Fruit fly (Drosophila melanogaster) whole organism, pupa: Measurements from ENCODE around the gene pyd.

Source experiments
- CG10348 ChIP-seq: fragments of 200-800 bp; sonication (Bioruptor generic); IDR thresholded peaks from 2 replicates; pipeline ENCODE4 v1.3.6; 2022; ENCODE audit warnings: missing biosample characterization, missing genetic modification characterization
- CG12605 ChIP-seq: fragments of 200-800 bp; sonication (Bioruptor generic); IDR thresholded peaks from 2 replicates; pipeline ENCODE4 v1.3.6; 2022; ENCODE audit warnings: missing biosample characterization, missing genetic modification characterization
- CG13204 ChIP-seq: fragments of 200-800 bp; sonication (Bioruptor generic); optimal IDR thresholded peaks from 2 replicates; lab custom pipeline; 2018; ENCODE audit warnings: missing biosample characterization, mild to moderate bottlenecking, missing genetic modification characterization, moderate library complexity
- CG14655 ChIP-seq: fragments of 200-800 bp; sonication (Bioruptor generic); optimal IDR thresholded peaks from 3 replicates; lab custom pipeline; 2017; ENCODE audit warnings: mild to moderate bottlenecking, missing biosample characterization, missing genetic modification reagents, missing genetic modification characterization
- CG15710 ChIP-seq: fragments of 200-800 bp; sonication (Bioruptor generic); optimal IDR thresholded peaks from 2 replicates; lab custom pipeline; 2018; ENCODE audit warnings: missing biosample characterization, mild to moderate bottlenecking, missing genetic modification characterization, moderate library complexity
- CG17806 ChIP-seq: fragments of 200-800 bp; sonication (Bioruptor generic); optimal IDR thresholded peaks from 2 replicates; lab custom pipeline; 2018; ENCODE audit warnings: missing biosample characterization, mild to moderate bottlenecking, missing genetic modification characterization, moderate library complexity
- CG32121 ChIP-seq: fragments of 200-800 bp; sonication (Bioruptor generic); IDR thresholded peaks from 2 replicates; pipeline ENCODE4 v1.3.6; 2022; ENCODE audit warnings: missing biosample characterization, missing genetic modification characterization
- CG34367 ChIP-seq: fragments of 200-800 bp; sonication (Bioruptor generic); optimal IDR thresholded peaks from 2 replicates; lab custom pipeline; 2018; ENCODE audit warnings: missing biosample characterization, mild to moderate bottlenecking, missing genetic modification characterization
- CG4496 ChIP-seq: fragments of 200-800 bp; sonication (Bioruptor generic); IDR thresholded peaks from 3 replicates; pipeline ENCODE4 v1.3.6; 2022; ENCODE audit warnings: missing biosample characterization, missing genetic modification characterization
- CG8159 ChIP-seq: fragments of 200-800 bp; sonication (Bioruptor generic); optimal IDR thresholded peaks from 3 replicates; lab custom pipeline; 2018; ENCODE audit warnings: missing biosample characterization, mild to moderate bottlenecking, missing genetic modification characterization, moderate library complexity
- CG8301 ChIP-seq: fragments of 200-800 bp; sonication (Bioruptor generic); optimal IDR thresholded peaks from 2 replicates; lab custom pipeline; 2018; ENCODE audit warnings: missing biosample characterization, mild to moderate bottlenecking, missing genetic modification characterization
- CG9948 ChIP-seq: fragments of 200-800 bp; sonication (Bioruptor generic); optimal IDR thresholded peaks from 2 replicates; lab custom pipeline; 2018; ENCODE audit warnings: missing biosample characterization, mild to moderate bottlenecking, missing genetic modification characterization, moderate library complexity
- D1 ChIP-seq: fragments of 200-800 bp; sonication (Bioruptor generic); optimal IDR thresholded peaks from 2 replicates; lab custom pipeline; 2018; ENCODE audit warnings: missing biosample characterization, mild to moderate bottlenecking, missing genetic modification characterization, moderate library complexity
- EcR ChIP-seq: fragments of 200-800 bp; sonication (Bioruptor generic); optimal IDR thresholded peaks from 3 replicates; lab custom pipeline; 2019; ENCODE audit warnings: missing biosample characterization, missing genetic modification characterization, mild to moderate bottlenecking, moderate library complexity, missing genetic modification reagents
- Ets98B ChIP-seq: fragments of 200-800 bp; sonication (Bioruptor generic); IDR thresholded peaks from 2 replicates; pipeline ENCODE4 v1.3.6; 2022; ENCODE audit warnings: missing biosample characterization, missing genetic modification characterization
- Pif1A ChIP-seq: fragments of 200-800 bp; sonication (Bioruptor generic); optimal IDR thresholded peaks from 3 replicates; lab custom pipeline; 2016; ENCODE audit warnings: missing biosample characterization, missing genetic modification characterization
- Pif1B ChIP-seq: fragments of 200-800 bp; sonication (Bioruptor generic); optimal IDR thresholded peaks from 3 replicates; lab custom pipeline; 2016; ENCODE audit warnings: missing biosample characterization, missing genetic modification characterization
- Snoo ChIP-seq: fragments of 200-800 bp; sonication (Bioruptor generic); optimal IDR thresholded peaks from 3 replicates; lab custom pipeline; 2017; ENCODE audit warnings: missing biosample characterization, mild to moderate bottlenecking, missing genetic modification characterization, inconsistent platforms
- fd96Ca ChIP-seq: fragments of 200-800 bp; sonication (Bioruptor generic); IDR thresholded peaks from 3 replicates; pipeline ENCODE4 v1.3.6; 2022; ENCODE audit warnings: missing biosample characterization, missing genetic modification characterization
- gl ChIP-seq: fragments of 200-800 bp; sonication (Bioruptor generic); optimal IDR thresholded peaks from 2 replicates; lab custom pipeline; 2018; ENCODE audit warnings: missing biosample characterization, mild to moderate bottlenecking, missing genetic modification characterization
- rn ChIP-seq: fragments of 200-800 bp; sonication (Bioruptor generic); IDR thresholded peaks from 2 replicates; pipeline ENCODE4 v1.3.6; 2022; ENCODE audit warnings: missing biosample characterization, missing genetic modification characterization

The pyd gene

dm6 chr3R:8931777-8932345, at the start of gene pyd:
Gene pyd, minus strand, starts transcription at chr3R:8931896.
- TF ChIP-seq CG15710 (tag; lab: Kevin White, UChicago) = peak; percentile 55
- TF ChIP-seq CG8301 (tag; lab: Kevin White, UChicago) = peak; percentile 48
- TF ChIP-seq CG34367 = peak; percentile 12
- TF ChIP-seq fd96Ca (GFP tag; lab: Robert Waterston, UW) = peak; percentile 67; the same call in 2 of the 3 replicates
- no peak for TF ChIP-seq gl (tag; lab: Kevin White, UChicago)
- TF ChIP-seq Ets98B (GFP tag; lab: Robert Waterston, UW) = peak; percentile 65
- TF ChIP-seq EcR (GFP tag; lab: Kevin White, UChicago) = peak; percentile 61
- 0 out of 2 replicates have a peak, but pooled peaks have one; percentile 16 for TF ChIP-seq CG12605 (GFP tag; lab: Robert Waterston, UW)
- peak; percentile 42 for TF ChIP-seq CG9948 (tag; lab: Kevin White, UChicago)
- no peak for TF ChIP-seq Snoo (tag; lab: Kevin White, UChicago)
- TF ChIP-seq rn (GFP tag; lab: Robert Waterston, UW) = no peak
- peak; percentile 61; the same call in 1 of the 2 replicates for TF ChIP-seq CG32121 (GFP tag; lab: Robert Waterston, UW)
- peak; percentile 17 for TF ChIP-seq CG13204
- TF ChIP-seq CG4496 (GFP tag; lab: Robert Waterston, UW) = peak; percentile 45; the same call in 1 of the 3 replicates
- peak; percentile 56 for TF ChIP-seq D1 (tag; lab: Kevin White, UChicago)
- peak; percentile 58 for TF ChIP-seq Pif1B (GFP tag; lab: Kevin White, UChicago)
- peak; percentile 43 for TF ChIP-seq CG14655
- peak; percentile 62 for TF ChIP-seq CG8159
- TF ChIP-seq Pif1A (GFP tag; lab: Kevin White, UChicago) = peak; percentile 26
- TF ChIP-seq CG10348 (GFP tag; lab: Robert Waterston, UW) = no peak
- peak; percentile 5 for TF ChIP-seq CG17806 (tag; lab: Kevin White, UChicago)

dm6 chr3R:8980776-8981165, 49.1 kb upstream of the pyd start, which contains the start of gene CAHbeta:
Gene CAHbeta, plus strand, starts transcription at chr3R:8980860.
- peak; percentile 42; the same call in 1 of the 2 replicates for TF ChIP-seq Ets98B (GFP tag; lab: Robert Waterston, UW)
- no peak for TF ChIP-seq rn (GFP tag; lab: Robert Waterston, UW)
- TF ChIP-seq CG12605 (GFP tag; lab: Robert Waterston, UW) = peak; percentile 58

dm6 chr3R:8979850-8980775, 48.4 kb upstream of the pyd start:
- no peak for TF ChIP-seq EcR (GFP tag; lab: Kevin White, UChicago)
- no peak for TF ChIP-seq CG34367
- peak; percentile 9 for TF ChIP-seq gl (tag; lab: Kevin White, UChicago)
- TF ChIP-seq CG8159 = peak; percentile 17
- TF ChIP-seq CG12605 (GFP tag; lab: Robert Waterston, UW) = peak; percentile 15; the same call in 1 of the 2 replicates
- TF ChIP-seq fd96Ca (GFP tag; lab: Robert Waterston, UW) = peak; percentile 24; the same call in 1 of the 3 replicates
- no peak for TF ChIP-seq CG4496 (GFP tag; lab: Robert Waterston, UW)
- TF ChIP-seq Pif1A (GFP tag; lab: Kevin White, UChicago) = no peak
- TF ChIP-seq CG8301 (tag; lab: Kevin White, UChicago) = peak; percentile 19
- TF ChIP-seq CG9948 (tag; lab: Kevin White, UChicago) = no peak
- TF ChIP-seq D1 (tag; lab: Kevin White, UChicago) = peak; percentile 63
- no peak for TF ChIP-seq CG10348 (GFP tag; lab: Robert Waterston, UW)
- TF ChIP-seq Snoo (tag; lab: Kevin White, UChicago) = peak; percentile 18
- no peak for TF ChIP-seq CG13204
- TF ChIP-seq, all 21 proteins: peak for 7

- TF ChIP-seq CG12605 (GFP tag; lab: Robert Waterston, UW) = no peak
- no peak for TF ChIP-seq CG14655
- peak; percentile 47 for TF ChIP-seq CG17806 (tag; lab: Kevin White, UChicago)
- TF ChIP-seq Pif1A (GFP tag; lab: Kevin White, UChicago) = peak; percentile 38
- peak; percentile 74 for TF ChIP-seq CG8159
- TF ChIP-seq CG8301 (tag; lab: Kevin White, UChicago) = no peak
- peak; percentile 4 for TF ChIP-seq CG13204
- peak; percentile 55 for TF ChIP-seq Pif1B (GFP tag; lab: Kevin White, UChicago)
- no peak for TF ChIP-seq fd96Ca (GFP tag; lab: Robert Waterston, UW)
- no peak for TF ChIP-seq CG10348 (GFP tag; lab: Robert Waterston, UW)
- no peak for TF ChIP-seq CG4496 (GFP tag; lab: Robert Waterston, UW)
- TF ChIP-seq Snoo (tag; lab: Kevin White, UChicago) = peak; percentile 84
- no peak for TF ChIP-seq EcR (GFP tag; lab: Kevin White, UChicago)
- TF ChIP-seq CG34367 = peak; percentile 20
- TF ChIP-seq CG9948 (tag; lab: Kevin White, UChicago) = peak; percentile 46
- TF ChIP-seq Ets98B (GFP tag; lab: Robert Waterston, UW) = no peak
- TF ChIP-seq gl (tag; lab: Kevin White, UChicago) = no peak
- TF ChIP-seq CG15710 (tag; lab: Kevin White, UChicago) = peak; percentile 74
- no peak for TF ChIP-seq rn (GFP tag; lab: Robert Waterston, UW)
- TF ChIP-seq D1 (tag; lab: Kevin White, UChicago) = peak; percentile 8
- TF ChIP-seq CG32121 (GFP tag; lab: Robert Waterston, UW) = no peak
These were observed 47.1 kb upstream of the pyd start for dm6 chr3R:8978768-8979167.
